Worm (Caenorhabditis elegans): ENCODE measurements around the gene mrps-2.

The mrps-2 gene

DNA sequence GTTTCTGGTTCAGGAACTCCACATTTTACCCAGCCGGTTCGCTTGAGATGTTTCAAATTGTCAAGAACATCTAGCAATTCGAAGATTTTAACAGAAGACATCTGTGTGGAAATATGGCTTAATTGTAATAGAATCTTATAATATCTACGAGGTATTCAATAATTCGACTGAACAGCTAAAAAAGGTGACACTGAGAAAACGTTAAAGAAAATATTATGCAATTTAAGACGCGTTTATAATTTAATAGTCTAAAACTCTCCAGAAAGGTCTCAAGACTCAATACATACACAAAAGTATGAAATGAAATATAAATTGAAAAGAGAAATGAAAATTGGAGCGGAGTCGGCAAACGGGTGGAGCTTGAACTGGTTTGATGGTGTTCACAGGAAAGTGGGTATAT lies 47.9 kb downstream of the mrps-2 start, which contains the start of gene F45F2.9:
Gene F45F2.9, minus strand, starts transcription at position 101 of the 400 bp plus-strand sequence.
- TF ChIP-seq ets-7 (tag; optimal IDR thresholded peaks at IDR 0.05) (no peak), pes-1 (GFP tag; IDR thresholded peaks at IDR 0.05) (no peak)

DNA sequence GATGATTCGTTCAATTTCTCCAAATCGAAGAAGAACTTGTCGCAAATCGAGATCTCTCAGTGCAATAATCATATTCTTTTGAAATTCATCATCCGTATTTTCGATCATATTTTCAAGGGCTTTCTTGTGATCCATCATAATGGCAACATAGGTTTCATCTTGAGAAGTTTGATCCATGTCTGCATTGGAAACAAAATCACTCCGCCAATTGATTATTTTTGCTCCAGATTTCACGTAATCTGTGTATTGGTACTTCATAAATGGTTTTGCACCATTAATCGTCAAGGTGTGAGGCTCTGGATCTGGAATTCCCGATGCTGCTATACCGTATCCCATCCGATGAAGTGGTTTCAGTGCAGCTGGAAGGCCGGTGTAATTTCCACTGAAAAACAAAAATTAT lies 50.9 kb downstream of the mrps-2 start:
- TF ChIP-seq sea-1 (GFP tag; conservative IDR thresholded peaks at IDR 0.05) (no peak), ceh-36 (tag; optimal IDR thresholded peaks at IDR 0.05) (no peak), pes-1 (GFP tag; IDR thresholded peaks at IDR 0.05) (no peak), ceh-13 (GFP tag; optimal IDR thresholded peaks at IDR 0.05) (no peak), flt-1 (GFP tag; IDR thresholded peaks at IDR 0.05) (no peak), B0310.2 (tag; optimal IDR thresholded peaks at IDR 0.05) (no peak), tbx-37 (GFP tag; conservative IDR thresholded peaks at IDR 0.05) (no peak), scrt-1 (GFP tag; IDR thresholded peaks at IDR 0.05) (no peak), F13C5.2 (tag; optimal IDR thresholded peaks at IDR 0.05) (no peak), tbx-11 (GFP tag; IDR thresholded peaks at IDR 0.05) (no peak), hmbx-1 (tag; optimal IDR thresholded peaks at IDR 0.05) (no peak), tra-4 (tag; optimal IDR thresholded peaks at IDR 0.05) (no peak), ets-7 (tag; optimal IDR thresholded peaks at IDR 0.05) (no peak), ama-1 (optimal IDR thresholded peaks at IDR 0.05) (no peak), hnd-1 (tag; optimal IDR thresholded peaks at IDR 0.05) (no peak), hmg-4 (GFP tag; optimal IDR thresholded peaks at IDR 0.05) (no peak), aly-1 (tag; optimal IDR thresholded peaks at IDR 0.05) (no peak)
